Fruit fly (Drosophila melanogaster): ENCODE measurements around the gene Pino.
A peak's percentile ranks its signal among the peaks of the same experiment; 100 is the strongest.

Pino gene

dm6 chr2L:1116661-1117322, 12.0 kb downstream of the Pino start:
- no peak for TF ChIP-seq psq (optimal IDR thresholded peaks at IDR 0.05)
- TF ChIP-seq pan (optimal IDR thresholded peaks at IDR 0.05) = no peak
- no peak for TF ChIP-seq EcR (GFP tag; optimal IDR thresholded peaks at IDR 0.05)
- TF ChIP-seq usp (GFP tag; optimal IDR thresholded peaks at IDR 0.05) = no peak
- TF ChIP-seq Dll (optimal IDR thresholded peaks at IDR 0.05) = no peak
- TF ChIP-seq CG8478 (optimal IDR thresholded peaks at IDR 0.05) = no peak

- TF ChIP-seq usp (GFP tag; optimal IDR thresholded peaks at IDR 0.05) (no peak), pan (optimal IDR thresholded peaks at IDR 0.05) (no peak), psq (optimal IDR thresholded peaks at IDR 0.05) (no peak), EcR (GFP tag; optimal IDR thresholded peaks at IDR 0.05) (no peak), CG8478 (optimal IDR thresholded peaks at IDR 0.05) (no peak), Dll (optimal IDR thresholded peaks at IDR 0.05) (no peak)
Measured at dm6 chr2L:1114230-1114629, 14.5 kb downstream of the Pino start.

- TF ChIP-seq EcR (GFP tag; optimal IDR thresholded peaks at IDR 0.05) = no peak
- no peak for TF ChIP-seq usp (GFP tag; optimal IDR thresholded peaks at IDR 0.05)
- TF ChIP-seq Dll (optimal IDR thresholded peaks at IDR 0.05) = no peak
Measured at dm6 chr2L:1112641-1113040, 16.1 kb downstream of the Pino start, which contains the start of gene CG14340. Gene CG14340 (plus strand): TSS chr2L:1112941.

- TF ChIP-seq pan (optimal IDR thresholded peaks at IDR 0.05) (no peak), Dll (optimal IDR thresholded peaks at IDR 0.05) (peak; percentile 0)
Measured at dm6 chr2L:1108029-1108688, 20.6 kb downstream of the Pino start, which contains the start of the genes PolrMT and CG14339. Gene PolrMT (minus strand): TSS chr2L:1108373. Gene CG14339 (plus strand): TSS chr2L:1108540.

dm6 chr2L:1102349-1102748, 26.4 kb downstream of the Pino start, which contains the start of gene CG4629:
Gene CG4629 (minus strand): TSS chr2L:1102504.
- TF ChIP-seq CG8478 (optimal IDR thresholded peaks at IDR 0.05) (no peak), psq (optimal IDR thresholded peaks at IDR 0.05) (no peak), Dll (optimal IDR thresholded peaks at IDR 0.05) (peak; percentile 23)

dm6 chr2L:1095450-1095849, 33.3 kb downstream of the Pino start:
- TF ChIP-seq psq (optimal IDR thresholded peaks at IDR 0.05) = no peak
- TF ChIP-seq pan (optimal IDR thresholded peaks at IDR 0.05) = no peak
- no peak for TF ChIP-seq EcR (GFP tag; optimal IDR thresholded peaks at IDR 0.05)
- TF ChIP-seq Dll (optimal IDR thresholded peaks at IDR 0.05) = no peak
- TF ChIP-seq usp (GFP tag; optimal IDR thresholded peaks at IDR 0.05) = no peak
- no peak for TF ChIP-seq CG8478 (optimal IDR thresholded peaks at IDR 0.05)

dm6 chr2L:1094724-1095123, 34.0 kb downstream of the Pino start:
- no peak for TF ChIP-seq EcR (GFP tag; optimal IDR thresholded peaks at IDR 0.05)
- no peak for TF ChIP-seq pan (optimal IDR thresholded peaks at IDR 0.05)
- TF ChIP-seq Dll (optimal IDR thresholded peaks at IDR 0.05) = no peak
- no peak for TF ChIP-seq usp (GFP tag; optimal IDR thresholded peaks at IDR 0.05)
- no peak for TF ChIP-seq psq (optimal IDR thresholded peaks at IDR 0.05)
- TF ChIP-seq CG8478 (optimal IDR thresholded peaks at IDR 0.05) = no peak

dm6 chr2L:1091675-1092074, 37.1 kb downstream of the Pino start:
- TF ChIP-seq pan (optimal IDR thresholded peaks at IDR 0.05) (no peak), EcR (GFP tag; optimal IDR thresholded peaks at IDR 0.05) (no peak), usp (GFP tag; optimal IDR thresholded peaks at IDR 0.05) (no peak), CG8478 (optimal IDR thresholded peaks at IDR 0.05) (no peak), Dll (optimal IDR thresholded peaks at IDR 0.05) (no peak), psq (optimal IDR thresholded peaks at IDR 0.05) (no peak)

- no peak for TF ChIP-seq pan (optimal IDR thresholded peaks at IDR 0.05)
- TF ChIP-seq usp (GFP tag; optimal IDR thresholded peaks at IDR 0.05) = no peak
- no peak for TF ChIP-seq CG8478 (optimal IDR thresholded peaks at IDR 0.05)
Measured at dm6 chr2L:1086312-1086906, 42.3 kb downstream of the Pino start.

DNA sequence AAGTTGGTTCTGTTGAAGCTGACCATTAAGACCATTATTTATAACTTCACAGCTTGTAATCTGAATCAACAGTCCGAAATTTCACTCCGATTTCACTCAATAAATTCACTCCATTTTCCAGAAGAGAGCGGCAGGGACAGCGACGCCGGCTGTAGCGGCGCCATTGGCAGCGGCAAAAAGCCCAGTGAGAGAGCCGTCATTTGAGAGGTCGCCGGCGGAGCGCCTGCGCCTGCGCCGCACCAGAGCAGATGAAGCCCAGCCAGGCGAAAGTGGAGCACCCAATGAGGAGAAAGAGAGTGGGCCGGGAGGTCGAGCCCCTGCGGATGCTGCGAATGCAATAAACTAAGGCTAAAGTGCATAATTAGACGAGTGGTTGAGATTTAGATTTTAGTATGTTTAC, 46.1 kb downstream of the Pino start:
- TF ChIP-seq Dll (optimal IDR thresholded peaks at IDR 0.05) = no peak
- no peak for TF ChIP-seq pan (optimal IDR thresholded peaks at IDR 0.05)
- no peak for TF ChIP-seq usp (GFP tag; optimal IDR thresholded peaks at IDR 0.05)
- TF ChIP-seq psq (optimal IDR thresholded peaks at IDR 0.05) = no peak
- TF ChIP-seq EcR (GFP tag; optimal IDR thresholded peaks at IDR 0.05) = no peak
- no peak for TF ChIP-seq CG8478 (optimal IDR thresholded peaks at IDR 0.05)

DNA sequence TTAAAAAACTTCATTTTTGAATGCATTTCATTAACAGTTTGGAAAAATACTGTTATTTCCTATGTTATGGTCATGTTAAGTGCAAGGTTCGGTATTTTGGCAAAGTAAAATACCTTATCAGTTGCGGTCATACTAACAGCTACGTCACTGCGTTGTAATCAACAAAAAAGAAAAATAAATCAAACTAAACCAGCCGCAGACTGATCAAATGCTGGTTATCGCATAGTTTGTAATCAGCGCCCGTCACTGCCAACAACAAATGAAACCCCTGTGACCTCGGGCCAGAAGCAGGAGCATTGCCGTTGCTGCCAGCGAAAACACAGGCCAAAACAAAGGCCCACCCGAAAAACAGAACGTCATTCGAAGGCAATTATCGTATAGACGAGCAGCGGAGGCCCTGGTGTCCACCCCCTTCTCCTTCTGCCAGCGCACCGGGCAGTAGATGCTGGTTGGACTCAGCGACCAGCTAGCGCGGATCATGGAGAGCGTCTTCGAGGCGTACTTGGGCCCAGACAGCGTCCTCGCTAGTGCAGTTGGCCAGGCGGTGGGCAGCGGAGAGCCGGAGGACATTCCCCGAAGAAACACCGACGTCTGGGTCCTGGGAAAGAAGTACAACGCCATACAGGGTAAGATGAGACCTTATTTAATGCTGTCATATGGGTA, 47.8 kb downstream of the Pino start, which contains the start of gene Atg4a:
Atg4a (plus strand) TSS at position 110 of the 663 bp plus-strand sequence.
- TF ChIP-seq psq (optimal IDR thresholded peaks at IDR 0.05) (no peak), pan (optimal IDR thresholded peaks at IDR 0.05) (no peak), EcR (GFP tag; optimal IDR thresholded peaks at IDR 0.05) (no peak), CG8478 (optimal IDR thresholded peaks at IDR 0.05) (no peak), Dll (optimal IDR thresholded peaks at IDR 0.05) (no peak), usp (GFP tag; optimal IDR thresholded peaks at IDR 0.05) (no peak)

DNA sequence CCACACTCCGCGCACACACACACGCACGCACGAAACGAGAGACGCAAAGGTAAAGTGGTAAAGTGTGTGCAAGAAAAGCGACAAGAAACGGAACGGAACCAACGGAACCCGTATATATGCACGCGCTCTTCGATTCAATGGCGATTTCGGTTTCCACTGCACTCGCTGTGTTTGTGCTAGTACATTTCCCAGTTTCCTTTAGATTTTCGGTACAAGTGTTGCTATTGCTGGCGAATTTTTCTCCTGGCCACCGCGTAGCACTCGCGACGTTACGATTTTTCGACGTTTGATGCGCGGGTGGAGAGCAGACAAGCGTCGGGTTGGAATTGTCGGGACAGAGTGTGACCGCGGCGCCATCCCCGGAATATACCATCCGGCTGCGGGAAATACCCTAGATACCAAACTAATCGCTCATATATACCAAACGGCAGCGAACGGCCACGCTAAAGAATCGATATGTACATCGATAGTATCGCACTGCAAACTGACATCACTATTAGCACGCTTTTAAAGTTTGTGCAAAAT, 51.2 kb downstream of the Pino start, which contains the start of the genes S and ast:
S (minus strand) TSS at position 347 of the 525 bp plus-strand sequence.
ast (plus strand) TSS at position 480 of the 525 bp plus-strand sequence.
- TF ChIP-seq psq (optimal IDR thresholded peaks at IDR 0.05) (no peak), Dll (optimal IDR thresholded peaks at IDR 0.05) (no peak), CG8478 (optimal IDR thresholded peaks at IDR 0.05) (no peak), pan (optimal IDR thresholded peaks at IDR 0.05) (no peak), EcR (GFP tag; optimal IDR thresholded peaks at IDR 0.05) (no peak), usp (GFP tag; optimal IDR thresholded peaks at IDR 0.05) (no peak)
